Worm (Caenorhabditis elegans): ENCODE data around the gene F46C3.7.

The F46C3.7 gene

ce11 chrX:11489830-11490229 lies 50.0 kb downstream of the F46C3.7 start, which contains the start of gene spp-21:
Gene spp-21 (plus strand): TSS chrX:11490130.
- TF ChIP-seq unc-62 (GFP tag; optimal IDR thresholded peaks at IDR 0.05) = no peak

Measured in whole organism, dauer.